Worm (Caenorhabditis elegans): Measurements from ENCODE around the gene C49C8.1.

DNA sequence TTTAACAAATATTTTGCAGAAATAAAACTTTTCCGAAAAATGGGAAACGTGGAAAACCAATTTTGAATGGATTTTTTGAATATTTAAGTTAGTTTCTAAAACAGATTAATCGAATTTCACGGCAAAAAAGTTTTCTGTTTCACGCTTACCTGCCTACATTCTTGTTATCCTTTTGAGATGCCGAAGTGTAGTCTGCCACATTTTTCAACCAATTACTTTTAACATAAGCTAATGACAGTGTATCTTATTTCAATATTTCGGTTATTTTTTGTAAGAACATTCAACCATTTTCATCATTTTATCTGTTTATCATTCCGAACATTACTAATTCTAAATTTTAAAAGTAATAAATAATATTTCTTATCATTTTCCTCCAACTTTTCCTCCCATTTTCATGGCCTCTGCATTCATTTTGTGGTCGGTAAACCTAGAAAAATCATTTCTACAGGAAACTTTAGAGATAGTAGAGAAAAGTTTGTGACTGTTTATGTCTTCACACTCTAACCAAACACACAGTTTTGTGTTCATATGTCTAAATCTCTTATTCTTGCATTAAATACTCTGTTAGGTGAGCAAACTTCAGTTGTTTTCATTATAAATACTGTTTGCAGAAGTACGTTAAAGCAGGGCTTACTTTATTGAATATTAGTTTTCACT is 42.4 kb upstream of the C49C8.1 start, which contains the start of the genes F42A9.17 and cyp-33E2:
- no peak for TF ChIP-seq mml-1 (tag; optimal IDR thresholded peaks at IDR 0.05)
- no peak for TF ChIP-seq ama-1 (optimal IDR thresholded peaks at IDR 0.05)
- no peak for TF ChIP-seq nhr-67 (tag; optimal IDR thresholded peaks at IDR 0.05)

Data from whole organism, L3 larva.